In the genomic region with DNA sequence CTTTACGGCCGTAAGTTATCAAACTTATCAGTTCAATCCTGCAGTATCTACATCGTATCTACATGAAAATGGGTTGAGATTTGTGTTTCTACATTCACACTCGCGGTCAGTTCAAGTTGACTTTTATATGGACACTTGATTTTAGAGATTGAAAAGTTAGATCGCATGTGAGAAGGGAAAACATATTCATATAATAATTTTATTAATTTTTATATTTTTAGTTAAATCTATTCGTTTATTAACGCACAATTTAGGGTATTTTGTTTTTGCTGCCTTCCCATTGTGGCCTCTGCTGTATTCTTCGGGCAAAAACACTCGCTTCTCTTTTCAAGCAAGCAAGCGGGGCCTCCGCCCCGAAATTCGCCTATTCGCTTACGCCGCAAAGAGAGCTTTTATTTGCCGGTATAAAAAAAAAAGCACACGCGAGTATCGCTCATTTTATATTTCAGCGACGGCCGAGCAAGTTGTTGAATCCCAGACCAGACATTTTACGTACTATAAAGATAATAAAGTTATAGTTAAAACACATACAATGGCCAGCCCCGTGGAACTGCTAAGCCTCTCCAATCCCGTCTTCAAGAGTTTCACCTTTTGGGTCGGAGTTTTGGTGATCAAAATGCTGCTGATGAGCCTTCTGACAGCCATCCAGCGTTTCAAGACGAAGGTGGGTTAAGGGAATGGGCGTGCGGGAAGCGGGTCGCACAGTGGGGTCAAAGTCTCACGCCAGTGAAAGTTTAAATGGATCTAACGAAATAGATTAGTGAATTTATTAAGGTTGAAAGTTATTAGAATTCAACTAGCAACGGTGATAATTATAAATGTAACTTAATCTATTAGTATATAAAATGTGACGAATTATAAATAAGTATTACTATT, we compare ENCODE assay signal across 1 fruit fly cellular context.
TF ChIP-seq lines count a peak whose summit lies in the region.

No protein-coding gene starts in this region.

TF ChIP-seq in whole organism, embryonic, 481 proteins besides CTCF, POLR2A, EP300 and RAD21 (continued from another document and continues in another):
- peak; percentile 82 for TF ChIP-seq Optix (GFP tag; IDR thresholded peaks at IDR 0.05; lab: Robert Waterston, UW)
- TF ChIP-seq H15 (GFP tag; IDR thresholded peaks at IDR 0.05; lab: Robert Waterston, UW): peak; percentile 86
- TF ChIP-seq tin (GFP tag; optimal IDR thresholded peaks at IDR 0.05; lab: Kevin White, UChicago): peak; percentile 75
- TF ChIP-seq unpg (GFP tag; optimal IDR thresholded peaks at IDR 0.05; lab: Kevin White, UChicago): peak; percentile 96
- TF ChIP-seq Stat92E (GFP tag; optimal IDR thresholded peaks at IDR 0.05; lab: Kevin White, UChicago): peak in 1 of 3 experiments; percentile 57
- TF ChIP-seq trh (GFP tag; optimal IDR thresholded peaks at IDR 0.05; lab: Kevin White, UChicago): peak; percentile 67
- TF ChIP-seq Dfd (GFP tag; optimal IDR thresholded peaks at IDR 0.05; lab: Kevin White, UChicago): no peak
- TF ChIP-seq inv (GFP tag; IDR thresholded peaks at IDR 0.05; lab: Robert Waterston, UW; ENCODE audit: partially characterized antibody): no peak
- peak; percentile 86 for TF ChIP-seq CG11247 (GFP tag; IDR thresholded peaks at IDR 0.05; lab: Robert Waterston, UW)
- TF ChIP-seq CG15601 (tag; optimal IDR thresholded peaks at IDR 0.05; lab: Kevin White, UChicago): peak; percentile 81
- peak; percentile 83 for TF ChIP-seq dmrt11E (tag; optimal IDR thresholded peaks at IDR 0.05; lab: Kevin White, UChicago)
- peak; percentile 88 for TF ChIP-seq CG14441 (GFP tag; IDR thresholded peaks at IDR 0.05; lab: Robert Waterston, UW)
- peak; percentile 71 for TF ChIP-seq CG7271 (tag; optimal IDR thresholded peaks at IDR 0.05; lab: Kevin White, UChicago)
- peak; percentile 84 for TF ChIP-seq CG14667 (GFP tag; IDR thresholded peaks at IDR 0.05; lab: Robert Waterston, UW)
- TF ChIP-seq dysf (GFP tag; IDR thresholded peaks at IDR 0.05; lab: Robert Waterston, UW): peak; percentile 94
- peak; percentile 80 for TF ChIP-seq CG3407 (GFP tag; optimal IDR thresholded peaks at IDR 0.05; lab: Kevin White, UChicago)
- TF ChIP-seq CG34224 (GFP tag; IDR thresholded peaks at IDR 0.05; lab: Robert Waterston, UW; ENCODE audit: partially characterized antibody): no peak
- TF ChIP-seq tll (GFP tag; optimal IDR thresholded peaks at IDR 0.05; lab: Kevin White, UChicago): no peak
- peak; percentile 69 for TF ChIP-seq Adf1 (GFP tag; IDR thresholded peaks at IDR 0.05; lab: Robert Waterston, UW)
- TF ChIP-seq zf30C (GFP tag; optimal IDR thresholded peaks at IDR 0.05; lab: Kevin White, UChicago): no peak
- TF ChIP-seq Atf3 (GFP tag; optimal IDR thresholded peaks at IDR 0.05; lab: Kevin White, UChicago): no peak
- peak; percentile 78 for TF ChIP-seq danr (GFP tag; IDR thresholded peaks at IDR 0.05; lab: Robert Waterston, UW)
- TF ChIP-seq sisA (GFP tag; IDR thresholded peaks at IDR 0.05; lab: Robert Waterston, UW): peak; percentile 87
- TF ChIP-seq gro (GFP tag; optimal IDR thresholded peaks at IDR 0.05; lab: Kevin White, UChicago): peak; percentile 5
- TF ChIP-seq CG34422 (GFP tag; IDR thresholded peaks at IDR 0.05; lab: Robert Waterston, UW): peak; percentile 88
- TF ChIP-seq CG12155 (GFP tag; optimal IDR thresholded peaks at IDR 0.05; lab: Kevin White, UChicago): peak; percentile 84
- no peak for TF ChIP-seq vnd (GFP tag; IDR thresholded peaks at IDR 0.05; lab: Robert Waterston, UW; ENCODE audit: partially characterized antibody)
- peak; percentile 84 for TF ChIP-seq CG32772 (GFP tag; IDR thresholded peaks at IDR 0.05; lab: Robert Waterston, UW)
- TF ChIP-seq CG31224 (GFP tag; IDR thresholded peaks at IDR 0.05; lab: Robert Waterston, UW): peak; percentile 75
- no peak for TF ChIP-seq NC2β (GFP tag; optimal IDR thresholded peaks at IDR 0.05; lab: Kevin White, UChicago)
- no peak for TF ChIP-seq bbx (GFP tag; IDR thresholded peaks at IDR 0.05; lab: Robert Waterston, UW; ENCODE audit: partially characterized antibody)
- TF ChIP-seq CG2875 (GFP tag; optimal IDR thresholded peaks at IDR 0.05; lab: Kevin White, UChicago): peak; percentile 80
- no peak for TF ChIP-seq usp (GFP tag; optimal IDR thresholded peaks at IDR 0.05; lab: Kevin White, UChicago)
- no peak for TF ChIP-seq ham (GFP tag; IDR thresholded peaks at IDR 0.05; lab: Robert Waterston, UW)
- no peak for TF ChIP-seq disco-r (GFP tag; optimal IDR thresholded peaks at IDR 0.05; lab: Kevin White, UChicago)
- no peak for TF ChIP-seq CG6791 (GFP tag; IDR thresholded peaks at IDR 0.05; lab: Robert Waterston, UW; ENCODE audit: partially characterized antibody)
- TF ChIP-seq Ravus (GFP tag; IDR thresholded peaks at IDR 0.05; lab: Robert Waterston, UW): peak; percentile 64
- peak; percentile 90 for TF ChIP-seq nmo (GFP tag; optimal IDR thresholded peaks at IDR 0.05; lab: Kevin White, UChicago)
- peak; percentile 81 for TF ChIP-seq Hr3 (GFP tag; optimal IDR thresholded peaks at IDR 0.05; lab: Kevin White, UChicago)
- TF ChIP-seq nerfin-1 (tag; optimal IDR thresholded peaks at IDR 0.05; lab: Kevin White, UChicago): peak; percentile 86
- TF ChIP-seq CG14014 (GFP tag; IDR thresholded peaks at IDR 0.05; lab: Robert Waterston, UW): peak; percentile 84
- peak; percentile 79 for TF ChIP-seq exex (tag; optimal IDR thresholded peaks at IDR 0.05; lab: Kevin White, UChicago)
- TF ChIP-seq twi (tag; optimal IDR thresholded peaks at IDR 0.05; lab: Kevin White, UChicago): peak; percentile 74
- TF ChIP-seq Sry-β (GFP tag; optimal IDR thresholded peaks at IDR 0.05; lab: Kevin White, UChicago): peak; percentile 28
- peak; percentile 15 for TF ChIP-seq CG7786 (GFP tag; optimal IDR thresholded peaks at IDR 0.05; lab: Kevin White, UChicago)
- peak; percentile 83 for TF ChIP-seq CG17361 (GFP tag; IDR thresholded peaks at IDR 0.05; lab: Robert Waterston, UW)
- TF ChIP-seq cwo (GFP tag; optimal IDR thresholded peaks at IDR 0.05; lab: Kevin White, UChicago): peak; percentile 86
- TF ChIP-seq sim (GFP tag; IDR thresholded peaks at IDR 0.05; lab: Robert Waterston, UW): peak; percentile 55; the same call in 1 of the 2 replicates
- TF ChIP-seq Drgx (GFP tag; IDR thresholded peaks at IDR 0.05; lab: Robert Waterston, UW): peak; percentile 94
- peak; percentile 92 for TF ChIP-seq tgo (GFP tag; IDR thresholded peaks at IDR 0.05; lab: Robert Waterston, UW)
- peak; percentile 56 for TF ChIP-seq CG8290 (GFP tag; optimal IDR thresholded peaks at IDR 0.05; lab: Kevin White, UChicago)
- TF ChIP-seq CG8290 (tag; optimal IDR thresholded peaks at IDR 0.05; lab: Kevin White, UChicago): peak; percentile 3 to 11
- peak; percentile 46 for TF ChIP-seq CG4854 (GFP tag; optimal IDR thresholded peaks at IDR 0.05; lab: Kevin White, UChicago)
- TF ChIP-seq CG16863 (GFP tag; optimal IDR thresholded peaks at IDR 0.05; lab: Kevin White, UChicago): no peak
- peak; percentile 85 for TF ChIP-seq B-H1 (GFP tag; IDR thresholded peaks at IDR 0.05; lab: Robert Waterston, UW)
- peak in 1 of 2 experiments; percentile 28 for TF ChIP-seq Pdp1 (GFP tag; optimal IDR thresholded peaks at IDR 0.05; lab: Kevin White, UChicago)
- peak; percentile 80 for TF ChIP-seq CG11456 (GFP tag; IDR thresholded peaks at IDR 0.05; lab: Robert Waterston, UW)
- TF ChIP-seq Spps (tag; optimal IDR thresholded peaks at IDR 0.05; lab: Kevin White, UChicago): peak; percentile 78
- TF ChIP-seq CG34376 (GFP tag; optimal IDR thresholded peaks at IDR 0.05; lab: Kevin White, UChicago): peak; percentile 62
- TF ChIP-seq toy (GFP tag; IDR thresholded peaks at IDR 0.05; lab: Robert Waterston, UW): 0 out of 2 replicates have a peak, but pooled peaks have one; percentile 38
- 0 out of 2 replicates have a peak, but pooled peaks have one; percentile 24 for TF ChIP-seq unc-4 (GFP tag; IDR thresholded peaks at IDR 0.05; lab: Robert Waterston, UW; ENCODE audit: partially characterized antibody)
- TF ChIP-seq gcm (GFP tag; optimal IDR thresholded peaks at IDR 0.05; lab: Kevin White, UChicago): peak; percentile 92
- TF ChIP-seq gsb (GFP tag; IDR thresholded peaks at IDR 0.05; lab: Robert Waterston, UW): peak; percentile 69
- TF ChIP-seq ssp (GFP tag; IDR thresholded peaks at IDR 0.05; lab: Robert Waterston, UW): peak; percentile 70
- TF ChIP-seq p53 (GFP tag; optimal IDR thresholded peaks at IDR 0.05; lab: Kevin White, UChicago): no peak
- TF ChIP-seq CG7745 (tag; optimal IDR thresholded peaks at IDR 0.05; lab: Kevin White, UChicago): no peak
- no peak for TF ChIP-seq crc (GFP tag; optimal IDR thresholded peaks at IDR 0.05; lab: Kevin White, UChicago)
- no peak for TF ChIP-seq Dp (GFP tag; optimal IDR thresholded peaks at IDR 0.05; lab: Kevin White, UChicago)
- no peak for TF ChIP-seq luna (GFP tag; optimal IDR thresholded peaks at IDR 0.05; lab: Kevin White, UChicago)
- TF ChIP-seq tna (GFP tag; IDR thresholded peaks at IDR 0.05; lab: Robert Waterston, UW; ENCODE audit: partially characterized antibody): no peak
- peak; percentile 27 for TF ChIP-seq abd-A (tag; optimal IDR thresholded peaks at IDR 0.05; lab: Kevin White, UChicago)
- TF ChIP-seq CG4820 (GFP tag; optimal IDR thresholded peaks at IDR 0.05; lab: Kevin White, UChicago): peak; percentile 71
- TF ChIP-seq NC2α (GFP tag; optimal IDR thresholded peaks at IDR 0.05; lab: Kevin White, UChicago): no peak
- peak; percentile 81 for TF ChIP-seq CG2889 (GFP tag; IDR thresholded peaks at IDR 0.05; lab: Robert Waterston, UW)
- 0 out of 2 replicates have a peak, but pooled peaks have one; percentile 13 for TF ChIP-seq sna (GFP tag; IDR thresholded peaks at IDR 0.05; lab: Robert Waterston, UW; ENCODE audit: partially characterized antibody)
- TF ChIP-seq lbe (GFP tag; optimal IDR thresholded peaks at IDR 0.05; lab: Kevin White, UChicago): peak; percentile 84
- peak; percentile 94 for TF ChIP-seq CG15269 (tag; optimal IDR thresholded peaks at IDR 0.05; lab: Kevin White, UChicago)
- TF ChIP-seq CG3995 (GFP tag; optimal IDR thresholded peaks at IDR 0.05; lab: Kevin White, UChicago): peak; percentile 3
- no peak for TF ChIP-seq cad (GFP tag; optimal IDR thresholded peaks at IDR 0.05; lab: Kevin White, UChicago)
- no peak for TF ChIP-seq CG8089 (GFP tag; optimal IDR thresholded peaks at IDR 0.05; lab: Kevin White, UChicago)
- TF ChIP-seq Gug (GFP tag; IDR thresholded peaks at IDR 0.05; lab: Robert Waterston, UW): peak; percentile 72; the same call in 3 of the 4 replicates
- TF ChIP-seq Atf-2 (GFP tag; optimal IDR thresholded peaks at IDR 0.05; lab: Kevin White, UChicago): no peak
- TF ChIP-seq HLH3B (GFP tag; IDR thresholded peaks at IDR 0.05; lab: Robert Waterston, UW): peak; percentile 94
- TF ChIP-seq rib (GFP tag; IDR thresholded peaks at IDR 0.05; lab: Robert Waterston, UW): peak; percentile 75
- peak; percentile 91 for TF ChIP-seq CG6854 (GFP tag; optimal IDR thresholded peaks at IDR 0.05; lab: Kevin White, UChicago)
- peak; percentile 61 for TF ChIP-seq CG18764 (GFP tag; optimal IDR thresholded peaks at IDR 0.05; lab: Kevin White, UChicago)
- no peak for TF ChIP-seq ato (GFP tag; IDR thresholded peaks at IDR 0.05; lab: Robert Waterston, UW; ENCODE audit: partially characterized antibody)
- peak; percentile 31 for TF ChIP-seq tup (GFP tag; optimal IDR thresholded peaks at IDR 0.05; lab: Kevin White, UChicago)
- peak; percentile 84 for TF ChIP-seq ttk (GFP tag; IDR thresholded peaks at IDR 0.05; lab: Robert Waterston, UW)
- peak; percentile 89 for TF ChIP-seq D19A (tag; optimal IDR thresholded peaks at IDR 0.05; lab: Kevin White, UChicago)
- TF ChIP-seq CG3163 (GFP tag; optimal IDR thresholded peaks at IDR 0.05; lab: Kevin White, UChicago): peak; percentile 68
- TF ChIP-seq cg (GFP tag; optimal IDR thresholded peaks at IDR 0.05; lab: Kevin White, UChicago): no peak
- peak; percentile 77 for TF ChIP-seq Ets65A (GFP tag; lab: Kevin White, UChicago)
- no peak for TF ChIP-seq Sin3A (optimal IDR thresholded peaks at IDR 0.05; lab: Kevin White, UChicago)
- TF ChIP-seq Mes4 (GFP tag; optimal IDR thresholded peaks at IDR 0.05; lab: Kevin White, UChicago): no peak
- no peak for TF ChIP-seq HLH4C (GFP tag; IDR thresholded peaks at IDR 0.05; lab: Robert Waterston, UW; ENCODE audit: partially characterized antibody)
- TF ChIP-seq mam (GFP tag; optimal IDR thresholded peaks at IDR 0.05; lab: Kevin White, UChicago): peak; percentile 21
- TF ChIP-seq z (GFP tag; IDR thresholded peaks at IDR 0.05; lab: Robert Waterston, UW): no peak
- TF ChIP-seq Bgb (GFP tag; IDR thresholded peaks at IDR 0.05; lab: Robert Waterston, UW; ENCODE audit: partially characterized antibody): no peak; the same call in 1 of the 2 replicates
- TF ChIP-seq CG4282 (GFP tag; optimal IDR thresholded peaks at IDR 0.05; lab: Kevin White, UChicago): no peak
- TF ChIP-seq gcm2 (GFP tag; optimal IDR thresholded peaks at IDR 0.05; lab: Kevin White, UChicago): no peak
- no peak for TF ChIP-seq pita (GFP tag; optimal IDR thresholded peaks at IDR 0.05; lab: Kevin White, UChicago)
- TF ChIP-seq dm (GFP tag; optimal IDR thresholded peaks at IDR 0.05; lab: Kevin White, UChicago): no peak
- TF ChIP-seq Nf-YB (GFP tag; optimal IDR thresholded peaks at IDR 0.05; lab: Kevin White, UChicago): peak; percentile 75
- TF ChIP-seq sob (GFP tag; IDR thresholded peaks at IDR 0.05; lab: Robert Waterston, UW): peak; percentile 91
- peak; percentile 71 for TF ChIP-seq al (GFP tag; IDR thresholded peaks at IDR 0.05; lab: Robert Waterston, UW)
- TF ChIP-seq zen (tag; optimal IDR thresholded peaks at IDR 0.05; lab: Kevin White, UChicago): peak; percentile 85
- peak; percentile 84 for TF ChIP-seq CG1233 (GFP tag; optimal IDR thresholded peaks at IDR 0.05; lab: Kevin White, UChicago)
- peak; percentile 75 for TF ChIP-seq dimm (GFP tag; IDR thresholded peaks at IDR 0.05; lab: Robert Waterston, UW)
- TF ChIP-seq HHEX (GFP tag; optimal IDR thresholded peaks at IDR 0.05; lab: Kevin White, UChicago): peak; percentile 89
- peak; percentile 69 for TF ChIP-seq CG33557 (GFP tag; optimal IDR thresholded peaks at IDR 0.05; lab: Kevin White, UChicago)
- TF ChIP-seq H2.0 (GFP tag; IDR thresholded peaks at IDR 0.05; lab: Robert Waterston, UW): peak; percentile 86
- TF ChIP-seq tap (tag; optimal IDR thresholded peaks at IDR 0.05; lab: Kevin White, UChicago): peak; percentile 93
- peak; percentile 26 for TF ChIP-seq fd102C (GFP tag; optimal IDR thresholded peaks at IDR 0.05; lab: Kevin White, UChicago)
- peak; percentile 1 for TF ChIP-seq Antp (GFP tag; optimal IDR thresholded peaks at IDR 0.05; lab: Kevin White, UChicago)
- peak; percentile 27 for TF ChIP-seq kni (GFP tag; optimal IDR thresholded peaks at IDR 0.05; lab: Kevin White, UChicago)
- TF ChIP-seq Med (GFP tag; lab: Kevin White, UChicago): peak; percentile 83
- TF ChIP-seq CG30403 (GFP tag; optimal IDR thresholded peaks at IDR 0.05; lab: Kevin White, UChicago): peak; percentile 79
- no peak for TF ChIP-seq Gsc (GFP tag; IDR thresholded peaks at IDR 0.05; lab: Robert Waterston, UW)
- TF ChIP-seq CG10147 (GFP tag; optimal IDR thresholded peaks at IDR 0.05; lab: Kevin White, UChicago): peak; percentile 90
